Worm (Caenorhabditis elegans) whole organism, L4 larva: ENCODE data around the gene F46G11.6.

ENCODE experiments used
- dve-1 ChIP-seq: sonication (generic microtip); optimal IDR thresholded peaks from 2 replicates; lab custom pipeline; 2017; ENCODE audit warnings: antibody characterized with exemption, mild to moderate bottlenecking, missing genetic modification characterization, missing compliant biosample characterization; ENCODE audit not compliant: insufficient read depth
- mdl-1 ChIP-seq, 2 experiments: fragments of 150-350 bp in 1 of 2; sonication (generic microtip) in 1 of 2; optimal IDR thresholded peaks; 2 replicates each; lab custom pipeline; 2014 to 2017; ENCODE audit warnings: missing biosample characterization in 2 of 2, missing genetic modification characterization in 2 of 2
- nhr-10 ChIP-seq: fragments of 150-350 bp; optimal IDR thresholded peaks from 2 replicates; lab custom pipeline; 2014; ENCODE audit warnings: missing biosample characterization, missing genetic modification characterization
- snpc-1.2 ChIP-seq: fragments of 200-800 bp; sonication (Bioruptor generic); IDR thresholded peaks from 2 replicates; pipeline ENCODE4 v1.3.6; 2022; ENCODE audit warnings: missing genetic modification reagents, missing genetic modification characterization, missing compliant biosample characterization
- unc-39 ChIP-seq: sonication (generic microtip); optimal IDR thresholded peaks from 2 replicates; lab custom pipeline; 2017; ENCODE audit warnings: missing biosample characterization, missing genetic modification characterization
- unc-62 ChIP-seq, 3 experiments: fragments of 150-350 bp in 1 of 3; sonication (generic microtip); optimal IDR thresholded peaks in 2 of 3; peaks in 1 of 3; 1 replicate in 1 of 3; 2 replicates in 2 of 3; lab custom pipeline; 2014 to 2017; ENCODE audit warnings: missing biosample characterization in 3 of 3, missing genetic modification characterization in 3 of 3, missing genetic modification reagents in 3 of 3, missing genotype in 1 of 3
- zip-11 ChIP-seq: fragments of 200-800 bp; sonication (Bioruptor generic); IDR thresholded peaks from 2 replicates; pipeline ENCODE4 v1.3.6; 2022; ENCODE audit warnings: missing genetic modification characterization, missing compliant biosample characterization
- ztf-11 ChIP-seq: fragments of 150-350 bp; optimal IDR thresholded peaks from 2 replicates; lab custom pipeline; 2014; ENCODE audit warnings: missing biosample characterization, missing genetic modification characterization

- TF ChIP-seq unc-62 (GFP tag; optimal IDR thresholded peaks at IDR 0.05 in 1 of 2; lab: Kevin White, UChicago), result no peak
- no peak for TF ChIP-seq unc-62 (tag; optimal IDR thresholded peaks at IDR 0.05; lab: Kevin White, UChicago)
- TF ChIP-seq ztf-11, result no peak
- TF ChIP-seq unc-39 (tag; lab: Kevin White, UChicago), result no peak
- no peak for TF ChIP-seq zip-11 (GFP tag; lab: Robert Waterston, UW)
- no peak for TF ChIP-seq dve-1 (tag; lab: Kevin White, UChicago)
- no peak for TF ChIP-seq nhr-10 (tag; lab: Kevin White, UChicago)
- no peak for TF ChIP-seq mdl-1 (tag; optimal IDR thresholded peaks at IDR 0.05; lab: Kevin White, UChicago)
- no peak for TF ChIP-seq snpc-1.2 (GFP tag; lab: Robert Waterston, UW)
These were observed 8.1 kb downstream of the F46G11.6 start for ce11 chrX:5794432-5794831.
